Fruit fly (Drosophila melanogaster) whole organism, pupa: Measurements from ENCODE around the gene CG42538.
A peak's percentile ranks its signal among the peaks of the same experiment; 100 is the strongest.

Experiments used
- CG10348 ChIP-seq: fragments of 200-800 bp; sonication (Bioruptor generic); IDR thresholded peaks from 2 replicates; pipeline ENCODE4 v1.3.6; 2022; ENCODE audit warnings: missing biosample characterization, missing genetic modification characterization
- CG12605 ChIP-seq: fragments of 200-800 bp; sonication (Bioruptor generic); IDR thresholded peaks from 2 replicates; pipeline ENCODE4 v1.3.6; 2022; ENCODE audit warnings: missing biosample characterization, missing genetic modification characterization
- CG13204 ChIP-seq: fragments of 200-800 bp; sonication (Bioruptor generic); optimal IDR thresholded peaks from 2 replicates; lab custom pipeline; 2018; ENCODE audit warnings: missing biosample characterization, mild to moderate bottlenecking, missing genetic modification characterization, moderate library complexity
- CG14655 ChIP-seq: fragments of 200-800 bp; sonication (Bioruptor generic); optimal IDR thresholded peaks from 3 replicates; lab custom pipeline; 2017; ENCODE audit warnings: mild to moderate bottlenecking, missing biosample characterization, missing genetic modification reagents, missing genetic modification characterization
- CG15710 ChIP-seq: fragments of 200-800 bp; sonication (Bioruptor generic); optimal IDR thresholded peaks from 2 replicates; lab custom pipeline; 2018; ENCODE audit warnings: missing biosample characterization, mild to moderate bottlenecking, missing genetic modification characterization, moderate library complexity
- CG17806 ChIP-seq: fragments of 200-800 bp; sonication (Bioruptor generic); optimal IDR thresholded peaks from 2 replicates; lab custom pipeline; 2018; ENCODE audit warnings: missing biosample characterization, mild to moderate bottlenecking, missing genetic modification characterization, moderate library complexity
- CG32121 ChIP-seq: fragments of 200-800 bp; sonication (Bioruptor generic); IDR thresholded peaks from 2 replicates; pipeline ENCODE4 v1.3.6; 2022; ENCODE audit warnings: missing biosample characterization, missing genetic modification characterization
- CG34367 ChIP-seq: fragments of 200-800 bp; sonication (Bioruptor generic); optimal IDR thresholded peaks from 2 replicates; lab custom pipeline; 2018; ENCODE audit warnings: missing biosample characterization, mild to moderate bottlenecking, missing genetic modification characterization
- CG4496 ChIP-seq: fragments of 200-800 bp; sonication (Bioruptor generic); IDR thresholded peaks from 3 replicates; pipeline ENCODE4 v1.3.6; 2022; ENCODE audit warnings: missing biosample characterization, missing genetic modification characterization
- CG8159 ChIP-seq: fragments of 200-800 bp; sonication (Bioruptor generic); optimal IDR thresholded peaks from 3 replicates; lab custom pipeline; 2018; ENCODE audit warnings: missing biosample characterization, mild to moderate bottlenecking, missing genetic modification characterization, moderate library complexity
- CG8301 ChIP-seq: fragments of 200-800 bp; sonication (Bioruptor generic); optimal IDR thresholded peaks from 2 replicates; lab custom pipeline; 2018; ENCODE audit warnings: missing biosample characterization, mild to moderate bottlenecking, missing genetic modification characterization
- CG9948 ChIP-seq: fragments of 200-800 bp; sonication (Bioruptor generic); optimal IDR thresholded peaks from 2 replicates; lab custom pipeline; 2018; ENCODE audit warnings: missing biosample characterization, mild to moderate bottlenecking, missing genetic modification characterization, moderate library complexity
- D1 ChIP-seq: fragments of 200-800 bp; sonication (Bioruptor generic); optimal IDR thresholded peaks from 2 replicates; lab custom pipeline; 2018; ENCODE audit warnings: missing biosample characterization, mild to moderate bottlenecking, missing genetic modification characterization, moderate library complexity
- EcR ChIP-seq: fragments of 200-800 bp; sonication (Bioruptor generic); optimal IDR thresholded peaks from 3 replicates; lab custom pipeline; 2019; ENCODE audit warnings: missing biosample characterization, missing genetic modification characterization, mild to moderate bottlenecking, moderate library complexity, missing genetic modification reagents
- Ets98B ChIP-seq: fragments of 200-800 bp; sonication (Bioruptor generic); IDR thresholded peaks from 2 replicates; pipeline ENCODE4 v1.3.6; 2022; ENCODE audit warnings: missing biosample characterization, missing genetic modification characterization
- Pif1A ChIP-seq: fragments of 200-800 bp; sonication (Bioruptor generic); optimal IDR thresholded peaks from 3 replicates; lab custom pipeline; 2016; ENCODE audit warnings: missing biosample characterization, missing genetic modification characterization
- Pif1B ChIP-seq: fragments of 200-800 bp; sonication (Bioruptor generic); optimal IDR thresholded peaks from 3 replicates; lab custom pipeline; 2016; ENCODE audit warnings: missing biosample characterization, missing genetic modification characterization
- Snoo ChIP-seq: fragments of 200-800 bp; sonication (Bioruptor generic); optimal IDR thresholded peaks from 3 replicates; lab custom pipeline; 2017; ENCODE audit warnings: missing biosample characterization, mild to moderate bottlenecking, missing genetic modification characterization, inconsistent platforms
- fd96Ca ChIP-seq: fragments of 200-800 bp; sonication (Bioruptor generic); IDR thresholded peaks from 3 replicates; pipeline ENCODE4 v1.3.6; 2022; ENCODE audit warnings: missing biosample characterization, missing genetic modification characterization
- gl ChIP-seq: fragments of 200-800 bp; sonication (Bioruptor generic); optimal IDR thresholded peaks from 2 replicates; lab custom pipeline; 2018; ENCODE audit warnings: missing biosample characterization, mild to moderate bottlenecking, missing genetic modification characterization
- rn ChIP-seq: fragments of 200-800 bp; sonication (Bioruptor generic); IDR thresholded peaks from 2 replicates; pipeline ENCODE4 v1.3.6; 2022; ENCODE audit warnings: missing biosample characterization, missing genetic modification characterization

The CG42538 gene

dm6 chr3L:16025020-16025680 is 9.2 kb upstream of the CG42538 start:
- TF ChIP-seq CG10348 (no peak), CG13204 (GFP tag; lab: Kevin White, UChicago) (peak; percentile 52), CG15710 (tag; lab: Kevin White, UChicago) (no peak)

- TF ChIP-seq CG4496 (GFP tag; lab: Robert Waterston, UW) (no peak), CG17806 (tag; lab: Kevin White, UChicago) (no peak), CG15710 (tag; lab: Kevin White, UChicago) (no peak), rn (GFP tag; lab: Robert Waterston, UW) (no peak), D1 (tag; lab: Kevin White, UChicago) (no peak), fd96Ca (peak; percentile 54; the same call in 2 of the 3 replicates), CG34367 (tag; lab: Kevin White, UChicago) (peak; percentile 7), Pif1B (GFP tag; lab: Kevin White, UChicago) (peak; percentile 32), Ets98B (GFP tag; lab: Robert Waterston, UW) (0 out of 2 replicates have a peak, but pooled peaks have one; percentile 16), CG8301 (no peak), CG10348 (no peak), EcR (GFP tag; lab: Kevin White, UChicago) (no peak), CG13204 (GFP tag; lab: Kevin White, UChicago) (peak; percentile 51), Snoo (tag; lab: Kevin White, UChicago) (peak; percentile 6), CG12605 (GFP tag; lab: Robert Waterston, UW) (no peak), CG9948 (tag; lab: Kevin White, UChicago) (no peak), gl (tag; lab: Kevin White, UChicago) (peak; percentile 20), Pif1A (peak; percentile 50), CG14655 (GFP tag; lab: Kevin White, UChicago) (peak; percentile 35), CG8159 (tag; lab: Kevin White, UChicago) (no peak), CG32121 (GFP tag; lab: Robert Waterston, UW) (no peak)
Measured at dm6 chr3L:16026065-16026789, 8.1 kb upstream of the CG42538 start.

dm6 chr3L:16027163-16027633 is 7.1 kb upstream of the CG42538 start:
- peak; percentile 77 for TF ChIP-seq EcR (GFP tag; lab: Kevin White, UChicago)
- TF ChIP-seq CG34367 (tag; lab: Kevin White, UChicago): peak; percentile 3
- peak; percentile 84 for TF ChIP-seq CG32121 (GFP tag; lab: Robert Waterston, UW)
- peak; percentile 93 for TF ChIP-seq fd96Ca
- peak; percentile 57 for TF ChIP-seq CG17806 (tag; lab: Kevin White, UChicago)
- TF ChIP-seq D1 (tag; lab: Kevin White, UChicago): no peak
- TF ChIP-seq CG9948 (tag; lab: Kevin White, UChicago): peak; percentile 33
- TF ChIP-seq CG13204 (GFP tag; lab: Kevin White, UChicago): peak; percentile 39
- TF ChIP-seq CG10348: 0 out of 2 replicates have a peak, but pooled peaks have one; percentile 6
- TF ChIP-seq rn (GFP tag; lab: Robert Waterston, UW): peak; percentile 48; the same call in 1 of the 2 replicates
- peak; percentile 23 for TF ChIP-seq gl (tag; lab: Kevin White, UChicago)
- TF ChIP-seq CG15710 (tag; lab: Kevin White, UChicago): peak; percentile 67
- TF ChIP-seq CG8301: peak; percentile 38
- peak; percentile 46 for TF ChIP-seq Snoo (tag; lab: Kevin White, UChicago)
- TF ChIP-seq CG8159 (tag; lab: Kevin White, UChicago): peak; percentile 72
- TF ChIP-seq CG4496 (GFP tag; lab: Robert Waterston, UW): peak; percentile 90
- peak; percentile 69 for TF ChIP-seq Pif1A
- TF ChIP-seq CG14655 (GFP tag; lab: Kevin White, UChicago): peak; percentile 55
- TF ChIP-seq Pif1B (GFP tag; lab: Kevin White, UChicago): peak; percentile 54
- peak; percentile 86 for TF ChIP-seq Ets98B (GFP tag; lab: Robert Waterston, UW)
- TF ChIP-seq CG12605 (GFP tag; lab: Robert Waterston, UW): peak; percentile 56; the same call in 1 of the 2 replicates

- TF ChIP-seq CG9948 (tag; lab: Kevin White, UChicago) (no peak), CG8159 (tag; lab: Kevin White, UChicago) (no peak), CG10348 (no peak), Pif1A (no peak), CG13204 (GFP tag; lab: Kevin White, UChicago) (no peak), CG15710 (tag; lab: Kevin White, UChicago) (no peak), Ets98B (GFP tag; lab: Robert Waterston, UW) (no peak), CG8301 (no peak), CG12605 (GFP tag; lab: Robert Waterston, UW) (no peak), CG14655 (GFP tag; lab: Kevin White, UChicago) (no peak), EcR (GFP tag; lab: Kevin White, UChicago) (no peak), CG4496 (GFP tag; lab: Robert Waterston, UW) (no peak), fd96Ca (no peak), rn (GFP tag; lab: Robert Waterston, UW) (no peak), CG32121 (GFP tag; lab: Robert Waterston, UW) (no peak), Snoo (tag; lab: Kevin White, UChicago) (no peak), D1 (tag; lab: Kevin White, UChicago) (no peak), CG17806 (tag; lab: Kevin White, UChicago) (no peak), Pif1B (GFP tag; lab: Kevin White, UChicago) (no peak), CG34367 (tag; lab: Kevin White, UChicago) (no peak)
Measured at dm6 chr3L:16028924-16029323, 5.4 kb upstream of the CG42538 start.
